Fruit fly (Drosophila melanogaster) whole organism, wandering third instar larva: Measurements from ENCODE around the gene Lar.

Experiments used
- Jra ChIP-seq: sonication (Bioruptor generic); optimal IDR thresholded peaks from 2 replicates; lab custom pipeline; 2016; ENCODE audit warnings: missing biosample characterization, missing genetic modification characterization
- tai ChIP-seq: sonication (Bioruptor generic); optimal IDR thresholded peaks from 2 replicates; lab custom pipeline; 2016; ENCODE audit warnings: missing biosample characterization, missing genetic modification characterization

DNA sequence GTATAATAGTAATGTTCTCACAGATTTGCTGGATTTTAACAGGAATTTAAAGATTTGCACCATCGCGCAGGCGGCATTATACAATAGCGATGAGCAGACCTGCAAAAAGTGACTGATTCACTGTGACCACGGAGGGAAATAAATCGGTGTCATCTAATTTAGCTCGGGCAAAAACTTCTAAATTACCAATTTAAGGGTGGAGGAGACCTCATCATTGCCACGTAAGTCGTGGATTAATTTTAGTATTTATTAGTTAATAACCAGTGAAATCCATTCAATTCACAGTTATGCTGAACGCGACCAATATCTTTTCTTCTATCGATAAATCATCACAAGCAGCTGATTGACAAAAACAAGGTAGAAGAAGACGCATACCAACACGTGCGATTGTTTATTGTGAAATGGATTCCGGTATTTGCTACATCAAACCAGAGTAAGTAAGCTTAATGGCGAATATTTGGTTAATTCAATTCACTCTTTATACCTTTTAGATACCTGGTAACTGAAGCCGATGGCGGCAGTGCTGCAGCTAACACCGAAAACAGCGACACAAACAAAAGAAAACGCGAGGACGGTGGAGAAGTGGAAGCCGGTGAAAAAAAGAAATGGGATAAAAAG lies 172.2 kb downstream of the Lar start, which contains the start of the genes CG10628 and Dus3:
- TF ChIP-seq tai (no peak), Jra (GFP tag; lab: Kevin White, UChicago) (no peak)
